Comparison of ENCODE assay signal across 4 fruit fly cellular contexts in genomic region chr3L:7338786-7339185, dm6.
TF ChIP-seq lines count a peak whose summit lies in the region.

No protein-coding gene starts in this region.

- TF ChIP-seq CTCF in whole organism, embryonic (GFP tag; optimal IDR thresholded peaks at IDR 0.05; lab: Kevin White, UChicago): no peak

TF ChIP-seq in whole organism, adult, 20 proteins besides CTCF, POLR2A, EP300 and RAD21:
- TF ChIP-seq Crg-1 (GFP tag; optimal IDR thresholded peaks at IDR 0.05; lab: Kevin White, UChicago) (peak; percentile 66), kay (GFP tag; lab: Kevin White, UChicago; ENCODE audit: borderline replicate concordance) (no peak), CG11617 (GFP tag; optimal IDR thresholded peaks at IDR 0.05; lab: Kevin White, UChicago) (no peak), CG1620 (GFP tag; optimal IDR thresholded peaks at IDR 0.05; lab: Kevin White, UChicago) (peak; percentile 52), CG5204 (GFP tag; optimal IDR thresholded peaks at IDR 0.05; lab: Kevin White, UChicago) (no peak), cnc (optimal IDR thresholded peaks at IDR 0.05; lab: Kevin White, UChicago) (no peak), CG7045 (GFP tag; optimal IDR thresholded peaks at IDR 0.05; lab: Kevin White, UChicago) (no peak), ovo (GFP tag; optimal IDR thresholded peaks at IDR 0.05; lab: Kevin White, UChicago) (peak; percentile 20), pad (GFP tag; optimal IDR thresholded peaks at IDR 0.05; lab: Kevin White, UChicago) (peak; percentile 50), CG12768 (GFP tag; optimal IDR thresholded peaks at IDR 0.05; lab: Kevin White, UChicago) (peak; percentile 31), Hr96 (GFP tag; optimal IDR thresholded peaks at IDR 0.05; lab: Kevin White, UChicago) (no peak), Clk (GFP tag; optimal IDR thresholded peaks at IDR 0.05; lab: Kevin White, UChicago) (no peak), toe (GFP tag; optimal IDR thresholded peaks at IDR 0.05; lab: Kevin White, UChicago) (no peak), CG7101 (tag; optimal IDR thresholded peaks at IDR 0.05; lab: Kevin White, UChicago) (peak; percentile 54), CG14711 (tag; optimal IDR thresholded peaks at IDR 0.05; lab: Kevin White, UChicago) (no peak), cic (GFP tag; optimal IDR thresholded peaks at IDR 0.05; lab: Kevin White, UChicago) (no peak), tj (GFP tag; optimal IDR thresholded peaks at IDR 0.05; lab: Kevin White, UChicago) (no peak), bab1 (GFP tag; optimal IDR thresholded peaks at IDR 0.05; lab: Kevin White, UChicago) (no peak), Mnt (GFP tag; optimal IDR thresholded peaks at IDR 0.05; lab: Kevin White, UChicago) (peak; percentile 2), CG33017 (tag; optimal IDR thresholded peaks at IDR 0.05; lab: Kevin White, UChicago) (no peak)

TF ChIP-seq in whole organism, embryonic, 481 proteins besides CTCF, POLR2A, EP300 and RAD21 (continues in another document):
- TF ChIP-seq CG4617 (GFP tag; optimal IDR thresholded peaks at IDR 0.05; lab: Kevin White, UChicago; ENCODE audit: borderline replicate concordance): peak; percentile 33
- TF ChIP-seq cwo (GFP tag; optimal IDR thresholded peaks at IDR 0.05; lab: Kevin White, UChicago): no peak
- TF ChIP-seq NfI (GFP tag; optimal IDR thresholded peaks at IDR 0.05; lab: Kevin White, UChicago): no peak
- TF ChIP-seq CG11247 (GFP tag; IDR thresholded peaks at IDR 0.05; lab: Robert Waterston, UW): 0 out of 2 replicates have a peak, but pooled peaks have one; percentile 16
- TF ChIP-seq vvl (GFP tag; IDR thresholded peaks at IDR 0.05; lab: Robert Waterston, UW): 0 out of 2 replicates have a peak, but pooled peaks have one; percentile 18
- TF ChIP-seq CG3995 (GFP tag; optimal IDR thresholded peaks at IDR 0.05; lab: Kevin White, UChicago): peak; percentile 65
- TF ChIP-seq sob (GFP tag; IDR thresholded peaks at IDR 0.05; lab: Robert Waterston, UW): peak; percentile 12; the same call in 1 of the 2 replicates
- peak; percentile 38; the same call in 1 of the 2 replicates for TF ChIP-seq E2f1 (GFP tag; IDR thresholded peaks at IDR 0.05; lab: Robert Waterston, UW)
- TF ChIP-seq CG8290 (GFP tag; optimal IDR thresholded peaks at IDR 0.05; lab: Kevin White, UChicago): no peak
- no peak for TF ChIP-seq CG8290 (tag; optimal IDR thresholded peaks at IDR 0.05; lab: Kevin White, UChicago)
- 0 out of 3 replicates have a peak, but pooled peaks have one; percentile 20 for TF ChIP-seq ci (GFP tag; IDR thresholded peaks at IDR 0.05; lab: Robert Waterston, UW)
- TF ChIP-seq NFAT (GFP tag; IDR thresholded peaks at IDR 0.05; lab: Robert Waterston, UW): peak; percentile 36; the same call in 1 of the 2 replicates
- peak; percentile 11; the same call in 1 of the 2 replicates for TF ChIP-seq CG13287 (GFP tag; IDR thresholded peaks at IDR 0.05; lab: Robert Waterston, UW; ENCODE audit: partially characterized antibody)
- peak; percentile 36 for TF ChIP-seq stwl (tag; optimal IDR thresholded peaks at IDR 0.05; lab: Kevin White, UChicago)
- TF ChIP-seq CG17802 (tag; optimal IDR thresholded peaks at IDR 0.05; lab: Kevin White, UChicago): no peak
- peak; percentile 46; the same call in 1 of the 2 replicates for TF ChIP-seq E2f2 (GFP tag; IDR thresholded peaks at IDR 0.05; lab: Robert Waterston, UW)
- TF ChIP-seq bowl (GFP tag; IDR thresholded peaks at IDR 0.05; lab: Robert Waterston, UW): peak; percentile 11; the same call in 1 of the 2 replicates
- TF ChIP-seq MESR4 (GFP tag; optimal IDR thresholded peaks at IDR 0.05; lab: Kevin White, UChicago): peak; percentile 44
- TF ChIP-seq bbx (GFP tag; IDR thresholded peaks at IDR 0.05; lab: Robert Waterston, UW; ENCODE audit: partially characterized antibody): peak; percentile 27; the same call in 1 of the 2 replicates
- TF ChIP-seq Scr (GFP tag; IDR thresholded peaks at IDR 0.05; lab: Robert Waterston, UW; ENCODE audit: partially characterized antibody): 0 out of 2 replicates have a peak, but pooled peaks have one; percentile 13
- peak; percentile 40; the same call in 1 of the 2 replicates for TF ChIP-seq CG9932 (GFP tag; IDR thresholded peaks at IDR 0.05; lab: Robert Waterston, UW)

TF ChIP-seq in whole organism, prepupa, 60 proteins besides CTCF, POLR2A, EP300 and RAD21:
- 0 out of 3 replicates have a peak, but pooled peaks have one; percentile 10 for TF ChIP-seq eg (GFP tag; IDR thresholded peaks at IDR 0.05; lab: Robert Waterston, UW)
- TF ChIP-seq OdsH (GFP tag; optimal IDR thresholded peaks at IDR 0.05; lab: Kevin White, UChicago): no peak
- TF ChIP-seq lz (GFP tag; optimal IDR thresholded peaks at IDR 0.05; lab: Kevin White, UChicago): peak; percentile 32
- no peak for TF ChIP-seq Blimp-1 (GFP tag; optimal IDR thresholded peaks at IDR 0.05; lab: Kevin White, UChicago)
- TF ChIP-seq svp (GFP tag; lab: Kevin White, UChicago): no peak
- TF ChIP-seq cyc (GFP tag; optimal IDR thresholded peaks at IDR 0.05; lab: Kevin White, UChicago): peak; percentile 11
- no peak for TF ChIP-seq CG32006 (GFP tag; optimal IDR thresholded peaks at IDR 0.05; lab: Kevin White, UChicago)
- TF ChIP-seq net (GFP tag; optimal IDR thresholded peaks at IDR 0.05; lab: Kevin White, UChicago): no peak
- no peak for TF ChIP-seq CG11902 (GFP tag; optimal IDR thresholded peaks at IDR 0.05; lab: Kevin White, UChicago)
- no peak for TF ChIP-seq CG8632 (GFP tag; optimal IDR thresholded peaks at IDR 0.05; lab: Kevin White, UChicago)
- TF ChIP-seq fd59A (GFP tag; optimal IDR thresholded peaks at IDR 0.05; lab: Kevin White, UChicago): no peak
- no peak for TF ChIP-seq CG3919 (GFP tag; optimal IDR thresholded peaks at IDR 0.05; lab: Kevin White, UChicago)
- no peak for TF ChIP-seq CG11762 (GFP tag; optimal IDR thresholded peaks at IDR 0.05; lab: Kevin White, UChicago; ENCODE audit: insufficient read depth)
- TF ChIP-seq esn (GFP tag; optimal IDR thresholded peaks at IDR 0.05; lab: Kevin White, UChicago): peak; percentile 28
- no peak for TF ChIP-seq Sox102F (GFP tag; optimal IDR thresholded peaks at IDR 0.05; lab: Kevin White, UChicago)
- TF ChIP-seq CG8119 (GFP tag; IDR thresholded peaks at IDR 0.05; lab: Robert Waterston, UW): no peak
- TF ChIP-seq CG11294 (GFP tag; IDR thresholded peaks at IDR 0.05; lab: Robert Waterston, UW): no peak
- no peak for TF ChIP-seq Lpt (GFP tag; optimal IDR thresholded peaks at IDR 0.05; lab: Kevin White, UChicago)
- TF ChIP-seq salr (GFP tag; optimal IDR thresholded peaks at IDR 0.05; lab: Kevin White, UChicago): no peak
- TF ChIP-seq CG31627 (GFP tag; optimal IDR thresholded peaks at IDR 0.05; lab: Kevin White, UChicago): no peak
- TF ChIP-seq Sox14 (GFP tag; optimal IDR thresholded peaks at IDR 0.05; lab: Kevin White, UChicago): no peak
- TF ChIP-seq acj6 (GFP tag; optimal IDR thresholded peaks at IDR 0.05; lab: Kevin White, UChicago): no peak
- TF ChIP-seq achi (GFP tag; optimal IDR thresholded peaks at IDR 0.05; lab: Kevin White, UChicago): no peak
- no peak for TF ChIP-seq pdm3 (GFP tag; optimal IDR thresholded peaks at IDR 0.05; lab: Kevin White, UChicago)
TF ChIP-seq in whole organism, prepupa: peak in this region for 4.

TF ChIP-seq in whole organism, wandering third instar larva, 38 proteins besides CTCF, POLR2A, EP300 and RAD21:
- TF ChIP-seq CrebA (GFP tag; optimal IDR thresholded peaks at IDR 0.05; lab: Kevin White, UChicago; ENCODE audit: borderline replicate concordance) (no peak), sage (GFP tag; optimal IDR thresholded peaks at IDR 0.05; lab: Kevin White, UChicago) (no peak), Jra (GFP tag; optimal IDR thresholded peaks at IDR 0.05; lab: Kevin White, UChicago) (no peak), pan (optimal IDR thresholded peaks at IDR 0.05; lab: Kevin White, UChicago) (no peak), Dfd (GFP tag; optimal IDR thresholded peaks at IDR 0.05; lab: Kevin White, UChicago) (no peak), CG9705 (GFP tag; optimal IDR thresholded peaks at IDR 0.05; lab: Kevin White, UChicago) (peak; percentile 7), ey (GFP tag; optimal IDR thresholded peaks at IDR 0.05; lab: Kevin White, UChicago) (no peak), Mio (GFP tag; optimal IDR thresholded peaks at IDR 0.05; lab: Kevin White, UChicago) (no peak), OdsH (GFP tag; optimal IDR thresholded peaks at IDR 0.05; lab: Kevin White, UChicago) (peak; percentile 12), lola (GFP tag; optimal IDR thresholded peaks at IDR 0.05; lab: Kevin White, UChicago) (no peak), Hr78 (GFP tag; optimal IDR thresholded peaks at IDR 0.05; lab: Kevin White, UChicago) (no peak), psq (GFP tag; optimal IDR thresholded peaks at IDR 0.05; lab: Kevin White, UChicago) (no peak), N (GFP tag; optimal IDR thresholded peaks at IDR 0.05; lab: Kevin White, UChicago) (no peak), jim (GFP tag; optimal IDR thresholded peaks at IDR 0.05; lab: Kevin White, UChicago) (no peak), GATAd (GFP tag; optimal IDR thresholded peaks at IDR 0.05; lab: Kevin White, UChicago) (no peak), rgr (GFP tag; optimal IDR thresholded peaks at IDR 0.05; lab: Kevin White, UChicago) (peak; percentile 63), Vsx2 (GFP tag; optimal IDR thresholded peaks at IDR 0.05; lab: Kevin White, UChicago; ENCODE audit: partially characterized antibody) (no peak), HLH106 (tag; optimal IDR thresholded peaks at IDR 0.05; lab: Kevin White, UChicago) (peak; percentile 6), Rel (GFP tag; optimal IDR thresholded peaks at IDR 0.05; lab: Kevin White, UChicago) (no peak), Rel (tag; optimal IDR thresholded peaks at IDR 0.05; lab: Kevin White, UChicago) (no peak), Abd-B (GFP tag; optimal IDR thresholded peaks at IDR 0.05; lab: Kevin White, UChicago) (no peak), CG32264 (GFP tag; optimal IDR thresholded peaks at IDR 0.05; lab: Kevin White, UChicago) (no peak), foxo (GFP tag; optimal IDR thresholded peaks at IDR 0.05; lab: Kevin White, UChicago) (no peak), sv (GFP tag; optimal IDR thresholded peaks at IDR 0.05; lab: Kevin White, UChicago) (no peak), fru (GFP tag; optimal IDR thresholded peaks at IDR 0.05; lab: Kevin White, UChicago) (no peak), h (GFP tag; optimal IDR thresholded peaks at IDR 0.05; lab: Kevin White, UChicago) (no peak), Myc (optimal IDR thresholded peaks at IDR 0.05; lab: Kevin White, UChicago) (no peak)
